Worm (Caenorhabditis elegans) whole organism, L4/young adult: Measurements from ENCODE around the gene srz-99.

Experiments used
- W03F9.2 ChIP-seq: fragments of 150-350 bp; optimal IDR thresholded peaks from 2 replicates; lab custom pipeline; 2014; ENCODE audit warnings: missing biosample characterization, missing genetic modification characterization
- dao-5 ChIP-seq: sonication (generic microtip); optimal IDR thresholded peaks from 2 replicates; lab custom pipeline; 2016; ENCODE audit warnings: missing genotype, missing genetic modification characterization, moderate library complexity, missing compliant biosample characterization
- him-1 ChIP-seq: sonication (generic microtip); optimal IDR thresholded peaks from 2 replicates; lab custom pipeline; 2016; ENCODE audit warnings: missing genotype, missing genetic modification reagents, missing genetic modification characterization, missing compliant biosample characterization

Gene srz-99

ce11 chrV:16723744-16724143, 6.3 kb upstream of the srz-99 start, which contains the start of gene nhr-112:
nhr-112 (minus strand) TSS chrV:16723844.
- TF ChIP-seq dao-5 (tag; lab: Kevin White, UChicago) (no peak), him-1 (tag; lab: Kevin White, UChicago) (no peak), W03F9.2 (tag; lab: Kevin White, UChicago) (no peak)

ce11 chrV:16724574-16724973, 5.5 kb upstream of the srz-99 start:
- no peak for TF ChIP-seq W03F9.2 (tag; lab: Kevin White, UChicago)
- no peak for TF ChIP-seq dao-5 (tag; lab: Kevin White, UChicago)
- TF ChIP-seq him-1 (tag; lab: Kevin White, UChicago): no peak

- no peak for TF ChIP-seq him-1 (tag; lab: Kevin White, UChicago)
- peak; percentile 47 for TF ChIP-seq W03F9.2 (tag; lab: Kevin White, UChicago)
Measured at ce11 chrV:16725955-16726354, 4.1 kb upstream of the srz-99 start.

- TF ChIP-seq him-1 (tag; lab: Kevin White, UChicago) (no peak), dao-5 (tag; lab: Kevin White, UChicago) (no peak), W03F9.2 (tag; lab: Kevin White, UChicago) (no peak)
Measured at ce11 chrV:16726915-16727314, 3.1 kb upstream of the srz-99 start, which contains the start of gene T25E12.14. T25E12.14 (plus strand) TSS chrV:16727215.

ce11 chrV:16728431-16728830, 1.6 kb upstream of the srz-99 start, which contains the start of gene fbxa-127:
fbxa-127 (plus strand) TSS chrV:16728731.
- TF ChIP-seq W03F9.2 (tag; lab: Kevin White, UChicago) (no peak), dao-5 (tag; lab: Kevin White, UChicago) (no peak), him-1 (tag; lab: Kevin White, UChicago) (no peak)

ce11 chrV:16731600-16731999, 1.5 kb downstream of the srz-99 start, which contains the start of gene srz-100:
srz-100 (plus strand) TSS chrV:16731900.
- TF ChIP-seq W03F9.2 (tag; lab: Kevin White, UChicago) (no peak), dao-5 (tag; lab: Kevin White, UChicago) (no peak), him-1 (tag; lab: Kevin White, UChicago) (no peak)

- TF ChIP-seq dao-5 (tag; lab: Kevin White, UChicago): no peak
Measured at ce11 chrV:16733681-16734080, 3.6 kb downstream of the srz-99 start, which contains the start of gene T25E12.16. T25E12.16 (minus strand) TSS chrV:16733781.

- TF ChIP-seq W03F9.2 (tag; lab: Kevin White, UChicago): no peak
Measured at ce11 chrV:16735518-16735917, 5.5 kb downstream of the srz-99 start, which contains the start of the genes clec-38 and clec-34. clec-38 (minus strand) TSS chrV:16735618. clec-34 (plus strand) TSS chrV:16735765.

ce11 chrV:16739100-16739499, 9.0 kb downstream of the srz-99 start, which contains the start of the genes clec-29 and clec-39:
clec-29 (minus strand) TSS chrV:16739200.
clec-39 (plus strand) TSS chrV:16739268.
- no peak for TF ChIP-seq W03F9.2 (tag; lab: Kevin White, UChicago)
- no peak for TF ChIP-seq him-1 (tag; lab: Kevin White, UChicago)
- no peak for TF ChIP-seq dao-5 (tag; lab: Kevin White, UChicago)

- TF ChIP-seq W03F9.2 (tag; lab: Kevin White, UChicago) (no peak), him-1 (tag; lab: Kevin White, UChicago) (no peak), dao-5 (tag; lab: Kevin White, UChicago) (no peak)
Measured at ce11 chrV:16742123-16742522, 12.1 kb downstream of the srz-99 start, which contains the start of gene T25E12.6. T25E12.6 (plus strand) TSS chrV:16742423.

ce11 chrV:16744783-16745182, 14.7 kb downstream of the srz-99 start:
- TF ChIP-seq W03F9.2 (tag; lab: Kevin White, UChicago) (no peak), dao-5 (tag; lab: Kevin White, UChicago) (no peak), him-1 (tag; lab: Kevin White, UChicago) (no peak)

- TF ChIP-seq dao-5 (tag; lab: Kevin White, UChicago) (no peak), W03F9.2 (tag; lab: Kevin White, UChicago) (no peak), him-1 (tag; lab: Kevin White, UChicago) (no peak)
Measured at ce11 chrV:16745214-16745613, 15.2 kb downstream of the srz-99 start.

- TF ChIP-seq W03F9.2 (tag; lab: Kevin White, UChicago) (no peak), him-1 (tag; lab: Kevin White, UChicago) (no peak), dao-5 (tag; lab: Kevin White, UChicago) (no peak)
Measured at ce11 chrV:16746231-16746990, 16.4 kb downstream of the srz-99 start, which contains the start of gene gyg-2. gyg-2 (minus strand) TSS chrV:16746258.
